Fruit fly (Drosophila melanogaster) whole organism, embryonic: ENCODE measurements around the gene CG15027.

Experiments
- Aef1 ChIP-seq: fragments of 200-800 bp; sonication (Bioruptor generic); IDR thresholded peaks from 3 replicates; pipeline ENCODE4 v1.3.6; 2022; ENCODE audit warnings: missing biosample characterization, missing genetic modification characterization
- CG10321 ChIP-seq: fragments of 200-800 bp; sonication (Bioruptor generic); IDR thresholded peaks from 2 replicates; pipeline ENCODE4 v1.3.6; 2022; ENCODE audit warnings: missing biosample characterization, missing genetic modification characterization
- CG11085 ChIP-seq: fragments of 200-800 bp; sonication (Bioruptor generic); IDR thresholded peaks from 2 replicates; pipeline ENCODE4 v1.3.6; 2022; ENCODE audit warnings: missing biosample characterization, missing genetic modification characterization
- CG11504 ChIP-seq: fragments of 200-800 bp; sonication (Bioruptor generic); optimal IDR thresholded peaks from 3 replicates; lab custom pipeline; 2019; ENCODE audit warnings: missing biosample characterization, mild to moderate bottlenecking, missing genetic modification characterization, moderate library complexity
- CG12104 ChIP-seq: fragments of 200-800 bp; sonication (Bioruptor generic); optimal IDR thresholded peaks from 3 replicates; lab custom pipeline; 2016; ENCODE audit warnings: missing biosample characterization, missing genetic modification characterization
- CG13624 ChIP-seq: fragments of 200-800 bp; sonication (Bioruptor generic); optimal IDR thresholded peaks from 2 replicates; lab custom pipeline; 2016; ENCODE audit warnings: missing biosample characterization, missing genetic modification characterization
- CG15073 ChIP-seq: fragments of 200-800 bp; sonication (Bioruptor generic); optimal IDR thresholded peaks from 2 replicates; lab custom pipeline; 2016; ENCODE audit warnings: missing biosample characterization, missing genetic modification characterization
- CG15601 ChIP-seq: fragments of 200-800 bp; sonication (Bioruptor generic); optimal IDR thresholded peaks from 3 replicates; lab custom pipeline; 2019; ENCODE audit warnings: missing biosample characterization, mild to moderate bottlenecking, missing genetic modification characterization, moderate library complexity
- CG16813 ChIP-seq: fragments of 200-800 bp; sonication (Bioruptor generic); IDR thresholded peaks from 3 replicates; pipeline ENCODE4 v1.3.6; 2022; ENCODE audit warnings: missing biosample characterization, missing genetic modification characterization; ENCODE audit not compliant: partially characterized antibody
- CG2889 ChIP-seq: fragments of 200-800 bp; sonication (Bioruptor generic); IDR thresholded peaks from 3 replicates; pipeline ENCODE4 v1.3.6; 2022; ENCODE audit warnings: missing biosample characterization, missing genetic modification characterization
- CG3995 ChIP-seq: fragments of 200-800 bp; sonication (Bioruptor generic); optimal IDR thresholded peaks from 3 replicates; lab custom pipeline; 2016; ENCODE audit warnings: missing biosample characterization, missing genetic modification characterization
- CG7271 ChIP-seq: fragments of 200-800 bp; sonication (Bioruptor generic); optimal IDR thresholded peaks from 2 replicates; lab custom pipeline; 2018; ENCODE audit warnings: missing biosample characterization, mild to moderate bottlenecking, missing genetic modification characterization, moderate library complexity
- CG7556 ChIP-seq: fragments of 200-800 bp; sonication (Bioruptor generic); optimal IDR thresholded peaks from 2 replicates; lab custom pipeline; 2017; ENCODE audit warnings: missing biosample characterization, mild to moderate bottlenecking, missing genetic modification characterization
- CG7987 ChIP-seq: fragments of 200-800 bp; sonication (Bioruptor generic); optimal IDR thresholded peaks from 2 replicates; lab custom pipeline; 2018; ENCODE audit warnings: missing biosample characterization, mild to moderate bottlenecking, missing genetic modification characterization, moderate library complexity
- CHES-1-like ChIP-seq: fragments of 200-800 bp; sonication (Bioruptor generic); optimal IDR thresholded peaks from 2 replicates; lab custom pipeline; 2016; ENCODE audit warnings: missing biosample characterization, missing genetic modification characterization
- D19B ChIP-seq: fragments of 200-800 bp; sonication (Bioruptor generic); optimal IDR thresholded peaks from 2 replicates; lab custom pipeline; 2017; ENCODE audit warnings: missing biosample characterization, mild to moderate bottlenecking, missing genetic modification characterization
- Drgx ChIP-seq: fragments of 200-800 bp; sonication (Bioruptor generic); IDR thresholded peaks from 2 replicates; pipeline ENCODE4 v1.3.6; 2022; ENCODE audit warnings: missing biosample characterization, missing genetic modification characterization
- Elba2 ChIP-seq: fragments of 200-800 bp; sonication (Bioruptor generic); optimal IDR thresholded peaks from 3 replicates; lab custom pipeline; 2016; ENCODE audit warnings: missing biosample characterization, missing genetic modification characterization
- H15 ChIP-seq: fragments of 200-800 bp; sonication (Bioruptor generic); IDR thresholded peaks from 3 replicates; pipeline ENCODE4 v1.3.6; 2022; ENCODE audit warnings: missing biosample characterization, missing genetic modification characterization
- HHEX ChIP-seq: fragments of 200-800 bp; sonication (Bioruptor generic); optimal IDR thresholded peaks from 3 replicates; lab custom pipeline; 2017; ENCODE audit warnings: missing biosample characterization, mild to moderate bottlenecking, missing genetic modification characterization, missing genetic modification reagents
- HLH54F ChIP-seq: fragments of 200-800 bp; sonication (Bioruptor generic); optimal IDR thresholded peaks from 3 replicates; lab custom pipeline; 2016; ENCODE audit warnings: missing biosample characterization, missing genetic modification characterization
- HmgD ChIP-seq: fragments of 200-800 bp; sonication (Bioruptor generic); optimal IDR thresholded peaks from 3 replicates; lab custom pipeline; 2016; ENCODE audit warnings: missing biosample characterization, missing genetic modification characterization
- Hr3 ChIP-seq: fragments of 200-800 bp; sonication (Bioruptor generic); optimal IDR thresholded peaks from 3 replicates; lab custom pipeline; 2016; ENCODE audit warnings: missing biosample characterization, missing genetic modification characterization
- Lhr ChIP-seq: fragments of 200-800 bp; sonication (Bioruptor generic); optimal IDR thresholded peaks from 3 replicates; lab custom pipeline; 2017; ENCODE audit warnings: mild to moderate bottlenecking, missing biosample characterization, missing genetic modification reagents, missing genetic modification characterization
- MESR4 ChIP-seq: fragments of 200-800 bp; sonication (Bioruptor generic); optimal IDR thresholded peaks from 2 replicates; lab custom pipeline; 2018; ENCODE audit warnings: missing biosample characterization, mild to moderate bottlenecking, missing genetic modification characterization, moderate library complexity
- NK7.1 ChIP-seq: fragments of 200-800 bp; sonication (Bioruptor generic); optimal IDR thresholded peaks from 3 replicates; lab custom pipeline; 2016; ENCODE audit warnings: missing biosample characterization, missing genetic modification characterization
- Opbp ChIP-seq: fragments of 200-800 bp; sonication (Bioruptor generic); IDR thresholded peaks from 3 replicates; pipeline ENCODE4 v1.3.6; 2022; ENCODE audit warnings: missing biosample characterization, missing genetic modification characterization; ENCODE audit not compliant: partially characterized antibody
- PHDP ChIP-seq: fragments of 200-800 bp; sonication (Bioruptor generic); optimal IDR thresholded peaks from 3 replicates; lab custom pipeline; 2018; ENCODE audit warnings: missing biosample characterization, mild to moderate bottlenecking, missing genetic modification characterization, moderate library complexity
- Rfx ChIP-seq: fragments of 200-800 bp; sonication (Bioruptor generic); IDR thresholded peaks from 2 replicates; pipeline ENCODE4 v1.3.6; 2022; ENCODE audit warnings: missing biosample characterization, missing genetic modification characterization
- Six4 ChIP-seq: fragments of 200-800 bp; sonication (Bioruptor generic); optimal IDR thresholded peaks from 2 replicates; lab custom pipeline; 2016; ENCODE audit warnings: missing biosample characterization, missing genetic modification characterization
- Sry-δ ChIP-seq: fragments of 200-800 bp; sonication (Bioruptor generic); optimal IDR thresholded peaks from 2 replicates; lab custom pipeline; 2016; ENCODE audit warnings: missing biosample characterization, missing genetic modification characterization
- Trl ChIP-seq, 3 experiments: fragments of >200 bp in 2 of 3; fragments of 200-800 bp in 1 of 3; sonication (Bioruptor generic) in 1 of 3; optimal IDR thresholded peaks; 2 replicates in 1 of 3; 3 replicates in 2 of 3; lab custom pipeline; 2016 to 2017; ENCODE audit warnings: missing biosample characterization in 1 of 3, missing genetic modification characterization in 1 of 3
- ato ChIP-seq: fragments of 200-800 bp; sonication (Bioruptor generic); IDR thresholded peaks from 2 replicates; pipeline ENCODE4 v1.3.6; 2022; ENCODE audit warnings: missing biosample characterization, missing genetic modification characterization; ENCODE audit not compliant: partially characterized antibody
- bigmax ChIP-seq: fragments of 200-800 bp; sonication (Bioruptor generic); optimal IDR thresholded peaks from 2 replicates; lab custom pipeline; 2018; ENCODE audit warnings: missing biosample characterization, mild to moderate bottlenecking, missing genetic modification characterization
- cg ChIP-seq: fragments of 200-800 bp; sonication (Bioruptor generic); optimal IDR thresholded peaks from 3 replicates; lab custom pipeline; 2019; ENCODE audit warnings: missing biosample characterization, mild to moderate bottlenecking, missing genetic modification characterization, moderate library complexity
- chm ChIP-seq: fragments of 200-800 bp; sonication (Bioruptor generic); IDR thresholded peaks from 2 replicates; pipeline ENCODE4 v1.3.6; 2022; ENCODE audit warnings: missing biosample characterization, missing genetic modification characterization
- crp ChIP-seq, 2 experiments: fragments of 200-800 bp; sonication (Bioruptor generic); optimal IDR thresholded peaks; 2 replicates in 1 of 2; 3 replicates in 1 of 2; lab custom pipeline; 2017; ENCODE audit warnings: missing biosample characterization in 2 of 2, missing genetic modification characterization in 2 of 2, mild to moderate bottlenecking in 1 of 2, moderate library complexity in 1 of 2
- da ChIP-seq: fragments of 200-800 bp; sonication (Bioruptor generic); optimal IDR thresholded peaks from 2 replicates; lab custom pipeline; 2016; ENCODE audit warnings: missing biosample characterization, missing genetic modification characterization
- gem ChIP-seq: fragments of 200-800 bp; sonication (Bioruptor generic); optimal IDR thresholded peaks from 2 replicates; lab custom pipeline; 2019; ENCODE audit warnings: missing biosample characterization, mild to moderate bottlenecking, missing genetic modification characterization, moderate library complexity
- grau ChIP-seq: fragments of 200-800 bp; optimal IDR thresholded peaks from 3 replicates; lab custom pipeline; 2019; ENCODE audit warnings: missing biosample characterization, mild to moderate bottlenecking, missing genetic modification characterization, moderate library complexity
- hkb ChIP-seq, 2 experiments: fragments of 200-800 bp in 1 of 2; fragments of >200 bp in 1 of 2; sonication (Bioruptor generic) in 1 of 2; IDR thresholded peaks in 1 of 2; optimal IDR thresholded peaks in 1 of 2; 2 replicates each; pipeline versions ENCODE4 v1.3.6 to Lab custom; 2017 to 2022; ENCODE audit warnings: missing biosample characterization in 1 of 2, missing genetic modification characterization in 1 of 2
- inv ChIP-seq: fragments of 200-800 bp; sonication (Bioruptor generic); IDR thresholded peaks from 2 replicates; pipeline ENCODE4 v1.3.6; 2022; ENCODE audit warnings: missing biosample characterization, missing genetic modification characterization; ENCODE audit not compliant: partially characterized antibody
- mam ChIP-seq: fragments of 200-800 bp; sonication (Bioruptor generic); optimal IDR thresholded peaks from 3 replicates; lab custom pipeline; 2016; ENCODE audit warnings: missing biosample characterization, missing genetic modification characterization
- p53 ChIP-seq: fragments of 200-800 bp; sonication (Bioruptor generic); optimal IDR thresholded peaks from 2 replicates; lab custom pipeline; 2016; ENCODE audit warnings: missing biosample characterization, missing genetic modification characterization
- pb ChIP-seq: fragments of 200-800 bp; sonication (Bioruptor generic); optimal IDR thresholded peaks from 3 replicates; lab custom pipeline; 2016; ENCODE audit warnings: missing biosample characterization, missing genetic modification characterization
- sens ChIP-seq: fragments of 200-800 bp; sonication (Bioruptor generic); peaks from one replicate; lab custom pipeline; 2016; ENCODE audit warnings: missing biosample characterization, missing genetic modification characterization
- sna ChIP-seq: fragments of 200-800 bp; sonication (Bioruptor generic); IDR thresholded peaks from 2 replicates; pipeline ENCODE4 v1.3.6; 2022; ENCODE audit warnings: missing biosample characterization, missing genetic modification characterization; ENCODE audit not compliant: partially characterized antibody
- zfh2 ChIP-seq: fragments of 200-800 bp; sonication (Bioruptor generic); optimal IDR thresholded peaks from 2 replicates; lab custom pipeline; 2016; ENCODE audit warnings: missing biosample characterization, missing genetic modification characterization

CG15027 gene

DNA sequence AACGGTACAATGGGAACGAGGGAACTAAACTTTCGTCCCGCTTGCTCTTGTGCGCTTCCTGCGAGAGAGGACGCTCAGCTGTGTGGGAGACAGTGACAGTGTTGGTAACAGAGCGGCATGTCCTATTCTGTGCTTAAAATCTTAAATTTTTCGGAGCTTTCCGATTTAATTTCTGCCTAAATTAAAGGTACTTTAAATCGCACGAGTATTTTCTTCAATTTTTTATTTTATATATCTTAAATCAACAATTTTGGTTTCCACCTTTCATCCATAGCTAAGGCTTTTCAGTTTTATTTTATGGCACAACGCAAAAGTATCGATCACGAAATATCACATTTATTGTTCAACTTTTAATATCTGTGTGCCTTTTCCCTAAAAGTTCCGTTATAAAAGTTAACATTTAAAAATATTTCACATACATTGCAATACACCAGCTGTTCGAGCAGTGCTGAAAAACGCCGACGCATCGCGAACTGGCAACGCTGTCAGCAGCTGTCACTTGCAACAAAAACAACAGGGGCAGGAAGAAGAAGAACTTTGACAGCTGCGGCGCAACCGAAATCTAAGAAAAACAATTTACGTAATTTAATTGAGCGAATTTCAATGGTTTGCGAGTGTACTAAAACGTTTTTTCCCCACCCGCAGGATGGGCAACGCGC lies 22.1 kb downstream of the CG15027 start, which contains the start of the genes hiw and ND-B18 (continued):
- TF ChIP-seq CG7987 (GFP tag; lab: Kevin White, UChicago) (peak; percentile 29), CHES-1-like (GFP tag; lab: Kevin White, UChicago) (peak; percentile 30), HLH54F (GFP tag; lab: Kevin White, UChicago) (peak; percentile 17), Trl (optimal IDR thresholded peaks at IDR 0.05; lab: Kevin White, UChicago) (peak; percentile 7 to 22), Trl (GFP tag; optimal IDR thresholded peaks at IDR 0.05; lab: Kevin White, UChicago) (peak; percentile 27), crp (GFP tag; optimal IDR thresholded peaks at IDR 0.05; lab: Kevin White, UChicago) (peak; percentile 93 to 99), CG3995 (GFP tag; lab: Kevin White, UChicago) (peak; percentile 64), bigmax (GFP tag; lab: Kevin White, UChicago) (no peak), Opbp (GFP tag; lab: Robert Waterston, UW) (peak; percentile 22; the same call in 1 of the 3 replicates), da (peak; percentile 52), p53 (GFP tag; lab: Kevin White, UChicago) (peak; percentile 13), CG15073 (no peak), CG16813 (no peak), chm (GFP tag; lab: Robert Waterston, UW) (0 out of 2 replicates have a peak, but pooled peaks have one; percentile 50), CG12104 (GFP tag; lab: Kevin White, UChicago) (peak; percentile 30), mam (GFP tag; lab: Kevin White, UChicago) (peak; percentile 39), CG11085 (GFP tag; lab: Robert Waterston, UW) (0 out of 2 replicates have a peak, but pooled peaks have one; percentile 10), CG10321 (GFP tag; lab: Robert Waterston, UW) (no peak), PHDP (tag; lab: Kevin White, UChicago) (peak; percentile 8), inv (GFP tag; lab: Robert Waterston, UW) (peak; percentile 24; the same call in 1 of the 2 replicates), CG7271 (tag; lab: Kevin White, UChicago) (no peak), CG11504 (tag; lab: Kevin White, UChicago) (no peak), ato (GFP tag; lab: Robert Waterston, UW) (0 out of 2 replicates have a peak, but pooled peaks have one; percentile 15), sna (0 out of 2 replicates have a peak, but pooled peaks have one; percentile 22), gem (no peak), pb (GFP tag; lab: Kevin White, UChicago) (no peak), Lhr (GFP tag; lab: Kevin White, UChicago) (peak; percentile 9), zfh2 (GFP tag; lab: Kevin White, UChicago) (peak; percentile 43), Six4 (GFP tag; lab: Kevin White, UChicago) (no peak), cg (no peak), MESR4 (peak; percentile 70), Rfx (GFP tag; lab: Robert Waterston, UW) (peak; percentile 56), H15 (GFP tag; lab: Robert Waterston, UW) (no peak), sens (peak; percentile 70), CG15601 (tag; lab: Kevin White, UChicago) (peak; percentile 12), CG2889 (GFP tag; lab: Robert Waterston, UW) (no peak), HmgD (GFP tag; lab: Kevin White, UChicago) (no peak), CG13624 (peak; percentile 29), Sry-δ (peak; percentile 26), Hr3 (GFP tag; lab: Kevin White, UChicago) (peak; percentile 2), hkb (optimal IDR thresholded peaks at IDR 0.05; lab: Kevin White, UChicago) (no peak), hkb (GFP tag; IDR thresholded peaks at IDR 0.05; lab: Robert Waterston, UW) (0 out of 2 replicates have a peak, but pooled peaks have one; percentile 15), grau (tag; lab: Kevin White, UChicago) (peak; percentile 11), Drgx (GFP tag; lab: Robert Waterston, UW) (no peak), D19B (GFP tag; lab: Kevin White, UChicago) (no peak), CG7556 (GFP tag; lab: Kevin White, UChicago) (peak; percentile 4), NK7.1 (GFP tag; lab: Kevin White, UChicago) (no peak), Elba2 (GFP tag; lab: Kevin White, UChicago) (no peak), Aef1 (GFP tag; lab: Robert Waterston, UW) (peak; percentile 69), HHEX (peak; percentile 17)
